Worm (Caenorhabditis elegans) whole organism, young adult: ENCODE data around the gene srt-8.

Source experiments
- F49E8.2 ChIP-seq: sonication (generic microtip); optimal IDR thresholded peaks from 3 replicates; lab custom pipeline; 2017; ENCODE audit warnings: missing genetic modification characterization, mild to moderate bottlenecking, missing compliant biosample characterization, antibody characterized with exemption, moderate library complexity; ENCODE audit not compliant: insufficient read depth
- athp-1 ChIP-seq: sonication (generic microtip); optimal IDR thresholded peaks from 2 replicates; lab custom pipeline; 2017; ENCODE audit warnings: mild to moderate bottlenecking, missing genetic modification characterization, missing compliant biosample characterization
- efl-1 ChIP-seq: fragments of 150-350 bp; optimal IDR thresholded peaks from 2 replicates; lab custom pipeline; 2014; ENCODE audit warnings: missing biosample characterization, missing genetic modification reagents, missing genetic modification characterization
- hsf-1 ChIP-seq: fragments of 200-800 bp; sonication (Bioruptor generic); IDR thresholded peaks from 2 replicates; pipeline ENCODE4 v1.3.6; 2022; ENCODE audit warnings: missing genetic modification reagents, missing genetic modification characterization, missing compliant biosample characterization
- mcd-1 ChIP-seq: fragments of 200-800 bp; sonication (Bioruptor generic); IDR thresholded peaks from 2 replicates; pipeline ENCODE4 v1.3.6; 2022; ENCODE audit warnings: missing genetic modification reagents, missing genetic modification characterization, missing compliant biosample characterization
- mel-28 ChIP-seq: sonication (generic microtip); optimal IDR thresholded peaks from 2 replicates; lab custom pipeline; 2016; ENCODE audit warnings: borderline replicate concordance, mild to moderate bottlenecking, missing genetic modification characterization, missing compliant biosample characterization
- mxl-1 ChIP-seq: sonication (generic microtip); optimal IDR thresholded peaks from 2 replicates; lab custom pipeline; 2016; ENCODE audit warnings: missing genetic modification characterization, missing compliant biosample characterization
- nhr-90 ChIP-seq: sonication (generic microtip); optimal IDR thresholded peaks from 2 replicates; lab custom pipeline; 2016; ENCODE audit warnings: missing genotype, mild to moderate bottlenecking, missing genetic modification characterization, missing compliant biosample characterization
- pha-4 ChIP-seq: fragments of 150-350 bp; sonication (generic microtip); optimal IDR thresholded peaks from 2 replicates; lab custom pipeline; 2014; ENCODE audit warnings: missing biosample characterization, missing genetic modification reagents, missing genetic modification characterization
- rec-8 ChIP-seq, 2 experiments: sonication (generic microtip); optimal IDR thresholded peaks; 2 replicates each; lab custom pipeline; 2016; ENCODE audit warnings: mild to moderate bottlenecking in 2 of 2, missing genetic modification characterization in 2 of 2, missing genetic modification reagents in 2 of 2, missing genotype in 2 of 2, missing biosample characterization in 1 of 2, missing compliant biosample characterization in 1 of 2, moderate library complexity in 1 of 2
- snpc-4 ChIP-seq, 5 experiments: fragments of 150-350 bp in 1 of 5; sonication (generic microtip) in 4 of 5; optimal IDR thresholded peaks; 2 replicates each; lab custom pipeline; 2014 to 2018; ENCODE audit warnings: missing genetic modification characterization in 5 of 5, missing biosample characterization in 3 of 5, antibody characterized with exemption in 2 of 5, mild to moderate bottlenecking in 2 of 5, missing compliant biosample characterization in 2 of 5, missing genotype in 2 of 5, moderate library complexity in 2 of 5, missing genetic modification reagents in 1 of 5
- unc-62 ChIP-seq: fragments of 150-350 bp; optimal IDR thresholded peaks from 2 replicates; lab custom pipeline; 2014; ENCODE audit warnings: missing biosample characterization, missing genetic modification reagents, missing genetic modification characterization

DNA sequence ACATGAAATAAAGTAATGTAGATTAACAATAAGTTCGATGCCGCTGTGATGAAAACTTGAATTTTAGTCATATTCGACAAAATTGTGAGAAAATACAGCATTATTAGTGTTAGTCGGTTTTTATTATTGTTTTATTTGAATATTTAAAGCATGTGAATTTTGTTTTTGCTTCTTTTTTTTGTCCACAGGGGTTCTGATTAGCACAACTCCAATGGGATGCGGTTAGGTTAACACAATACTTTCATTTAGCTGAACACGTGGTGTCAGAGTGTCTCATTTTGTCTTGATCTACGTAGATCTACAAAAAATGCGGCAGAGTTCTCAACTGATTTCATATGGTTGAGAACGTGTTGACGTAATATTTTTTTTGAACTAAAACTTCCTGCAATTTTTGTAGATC lies 17.3 kb upstream of the srt-8 start, which contains the start of gene str-40:
- TF ChIP-seq efl-1 (GFP tag; lab: Kevin White, UChicago) = no peak
- no peak for TF ChIP-seq mel-28 (tag; lab: Kevin White, UChicago)
- no peak for TF ChIP-seq rec-8 (tag; optimal IDR thresholded peaks at IDR 0.05; lab: Kevin White, UChicago)
- TF ChIP-seq snpc-4 (GFP tag; optimal IDR thresholded peaks at IDR 0.05; lab: Kevin White, UChicago) = no peak
- TF ChIP-seq snpc-4 (tag; optimal IDR thresholded peaks at IDR 0.05; lab: Kevin White, UChicago) = no peak
- no peak for TF ChIP-seq pha-4 (tag; lab: Kevin White, UChicago)
- TF ChIP-seq athp-1 (tag; lab: Kevin White, UChicago) = no peak
- no peak for TF ChIP-seq hsf-1
- TF ChIP-seq unc-62 = no peak
- no peak for TF ChIP-seq F49E8.2 (tag; lab: Kevin White, UChicago)
- no peak for TF ChIP-seq mcd-1 (GFP tag; lab: Robert Waterston, UW)
- TF ChIP-seq nhr-90 (tag; lab: Kevin White, UChicago) = no peak
- TF ChIP-seq mxl-1 (tag; lab: Kevin White, UChicago) = no peak
